Fruit fly (Drosophila melanogaster): ENCODE measurements around the gene emc.
A peak's percentile ranks its signal among the peaks of the same experiment; 100 is the strongest.

The emc gene

DNA sequence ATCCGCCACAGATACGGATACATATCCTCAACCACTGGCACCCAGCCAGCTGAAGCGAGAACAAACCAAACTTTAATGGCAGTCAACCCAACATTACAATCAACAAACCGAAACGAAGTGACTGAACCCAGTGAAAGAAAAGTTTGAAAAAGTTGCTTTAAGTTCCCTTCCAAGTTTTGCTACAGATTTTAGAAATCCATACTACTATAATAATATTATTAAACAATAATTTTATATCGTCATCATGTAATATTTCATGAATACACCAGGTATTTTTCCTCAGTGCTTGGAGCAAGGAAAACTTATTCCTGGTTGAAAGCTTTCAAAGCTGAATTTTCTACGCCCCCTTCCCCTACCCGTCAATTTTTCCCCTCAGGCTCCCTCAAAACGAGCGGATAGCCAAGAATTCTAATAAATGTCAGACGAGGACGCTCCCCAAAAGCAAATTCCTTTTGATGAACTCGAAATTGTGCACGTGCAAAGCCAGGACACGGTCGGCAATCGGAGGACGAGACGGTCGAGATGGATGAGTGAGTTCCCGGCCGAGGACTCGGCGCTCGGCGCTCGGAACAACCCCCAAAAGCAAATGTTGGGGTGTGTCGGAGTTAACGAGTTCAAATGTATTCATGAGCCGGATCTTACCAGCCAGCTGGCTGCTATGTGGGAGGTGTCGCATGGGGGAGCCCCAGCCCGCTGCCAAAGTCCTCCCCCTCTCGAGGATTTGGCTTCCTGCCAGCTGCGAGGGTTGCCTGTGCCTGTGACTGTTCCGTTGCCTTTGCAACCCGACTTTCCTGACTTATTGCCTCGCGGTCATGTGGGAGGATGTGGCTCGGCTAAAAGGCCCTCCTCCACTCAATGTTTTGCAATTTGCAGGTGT, 48.0 kb downstream of the emc start (continued):
- TF ChIP-seq bbx (GFP tag; IDR thresholded peaks at IDR 0.05; ENCODE audit: partially characterized antibody): no peak
- no peak for TF ChIP-seq CG18619 (GFP tag; optimal IDR thresholded peaks at IDR 0.05)
- no peak for TF ChIP-seq Gsc (GFP tag; IDR thresholded peaks at IDR 0.05)
- no peak for TF ChIP-seq CG7745 (tag; optimal IDR thresholded peaks at IDR 0.05)
- no peak for TF ChIP-seq BEAF-32 (GFP tag; optimal IDR thresholded peaks at IDR 0.05)
- TF ChIP-seq CG7271 (tag; optimal IDR thresholded peaks at IDR 0.05): no peak
- TF ChIP-seq odd (GFP tag; optimal IDR thresholded peaks at IDR 0.05): no peak
- no peak for TF ChIP-seq schlank (tag; optimal IDR thresholded peaks at IDR 0.05)
- no peak for TF ChIP-seq jigr1 (GFP tag; IDR thresholded peaks at IDR 0.05)
- TF ChIP-seq CG13624 (GFP tag; optimal IDR thresholded peaks at IDR 0.05): no peak
- TF ChIP-seq z (GFP tag; IDR thresholded peaks at IDR 0.05): no peak
- TF ChIP-seq Oli (tag; optimal IDR thresholded peaks at IDR 0.05): peak; percentile 50
- TF ChIP-seq CG7556 (GFP tag; optimal IDR thresholded peaks at IDR 0.05): peak; percentile 68
- no peak for TF ChIP-seq Sry-β (GFP tag; optimal IDR thresholded peaks at IDR 0.05)
- no peak for TF ChIP-seq fd3F (GFP tag; optimal IDR thresholded peaks at IDR 0.05)
- TF ChIP-seq trh (GFP tag; optimal IDR thresholded peaks at IDR 0.05): no peak
- no peak for TF ChIP-seq Doc3 (GFP tag; IDR thresholded peaks at IDR 0.05; ENCODE audit: partially characterized antibody)
- peak; percentile 81 for TF ChIP-seq Ada2b (GFP tag; IDR thresholded peaks at IDR 0.05)
- peak; percentile 71 for TF ChIP-seq CG32532 (GFP tag; IDR thresholded peaks at IDR 0.05)
- no peak for TF ChIP-seq aop (GFP tag; IDR thresholded peaks at IDR 0.05)
- TF ChIP-seq Neu2 (GFP tag; optimal IDR thresholded peaks at IDR 0.05; ENCODE audit: borderline replicate concordance): no peak
- TF ChIP-seq run (tag; optimal IDR thresholded peaks at IDR 0.05): peak; percentile 38
- TF ChIP-seq CG7928 (GFP tag; optimal IDR thresholded peaks at IDR 0.05): no peak
- no peak for TF ChIP-seq crc (GFP tag; optimal IDR thresholded peaks at IDR 0.05)
- TF ChIP-seq CG7963 (GFP tag; IDR thresholded peaks at IDR 0.05; ENCODE audit: partially characterized antibody): no peak
- TF ChIP-seq CG6854 (GFP tag; optimal IDR thresholded peaks at IDR 0.05): peak; percentile 37
- no peak for TF ChIP-seq CG1602 (GFP tag; optimal IDR thresholded peaks at IDR 0.05)
- no peak for TF ChIP-seq TFAM (GFP tag; optimal IDR thresholded peaks at IDR 0.05)
- no peak for TF ChIP-seq NC2α (GFP tag; optimal IDR thresholded peaks at IDR 0.05)
- TF ChIP-seq CG11093 (GFP tag; IDR thresholded peaks at IDR 0.05): no peak
- TF ChIP-seq Chrac-16 (GFP tag; optimal IDR thresholded peaks at IDR 0.05): no peak
- TF ChIP-seq CG4328 (GFP tag; optimal IDR thresholded peaks at IDR 0.05): no peak
- TF ChIP-seq h (optimal IDR thresholded peaks at IDR 0.05): no peak
- no peak for TF ChIP-seq hb (GFP tag; IDR thresholded peaks at IDR 0.05; ENCODE audit: partially characterized antibody)
- peak; percentile 18 for TF ChIP-seq trem (tag; optimal IDR thresholded peaks at IDR 0.05)
- TF ChIP-seq crp (GFP tag; optimal IDR thresholded peaks at IDR 0.05): no peak
- no peak for TF ChIP-seq repo (GFP tag; optimal IDR thresholded peaks at IDR 0.05)
- no peak for TF ChIP-seq tup (GFP tag; optimal IDR thresholded peaks at IDR 0.05)
- peak; percentile 26 for TF ChIP-seq CG2120 (GFP tag; optimal IDR thresholded peaks at IDR 0.05)
- no peak for TF ChIP-seq Elba2 (GFP tag; optimal IDR thresholded peaks at IDR 0.05)
- TF ChIP-seq Drgx (GFP tag; IDR thresholded peaks at IDR 0.05): peak; percentile 28; the same call in 1 of the 2 replicates
- TF ChIP-seq pum (GFP tag; optimal IDR thresholded peaks at IDR 0.05): no peak
- no peak for TF ChIP-seq Scr (GFP tag; IDR thresholded peaks at IDR 0.05; ENCODE audit: partially characterized antibody)
- TF ChIP-seq CG16863 (GFP tag; optimal IDR thresholded peaks at IDR 0.05): no peak
- TF ChIP-seq CG6765 (GFP tag; optimal IDR thresholded peaks at IDR 0.05): peak; percentile 33
- TF ChIP-seq Mad (GFP tag; optimal IDR thresholded peaks at IDR 0.05): no peak
- no peak for TF ChIP-seq Pdp1 (GFP tag; optimal IDR thresholded peaks at IDR 0.05)
- peak in 1 of 2 experiments; percentile 48 for TF ChIP-seq Eip74EF (GFP tag; optimal IDR thresholded peaks at IDR 0.05)
- peak; percentile 17; the same call in 1 of the 3 replicates for TF ChIP-seq CG14050 (GFP tag; IDR thresholded peaks at IDR 0.05)
